Worm (Caenorhabditis elegans) whole organism, L1 larva: ENCODE data around the gene ent-3.

ENCODE experiments used
- C04F5.9 ChIP-seq: sonication (generic microtip); optimal IDR thresholded peaks from 2 replicates; lab custom pipeline; 2016; ENCODE audit warnings: missing genetic modification characterization, missing compliant biosample characterization
- F16B12.6 ChIP-seq: fragments of 150-350 bp; optimal IDR thresholded peaks from 2 replicates; lab custom pipeline; 2014; ENCODE audit warnings: missing biosample characterization, missing genetic modification characterization
- Y116A8C.19 ChIP-seq: sonication (generic microtip); optimal IDR thresholded peaks from 2 replicates; lab custom pipeline; 2016; ENCODE audit warnings: missing compliant biosample characterization, missing genetic modification characterization, borderline replicate concordance
- aly-2 ChIP-seq: fragments of 150-350 bp; optimal IDR thresholded peaks from 2 replicates; lab custom pipeline; 2014; ENCODE audit warnings: missing biosample characterization, missing genetic modification characterization
- blmp-1 ChIP-seq: fragments of 150-350 bp; optimal IDR thresholded peaks from 2 replicates; lab custom pipeline; 2014; ENCODE audit warnings: missing biosample characterization, missing genetic modification characterization
- ceh-88 ChIP-seq: fragments of 200-800 bp; sonication (Bioruptor generic); IDR thresholded peaks from 2 replicates; pipeline ENCODE4 v1.3.6; 2022; ENCODE audit warnings: missing genetic modification characterization, missing compliant biosample characterization
- ceh-90 ChIP-seq: sonication (generic microtip); optimal IDR thresholded peaks from 2 replicates; lab custom pipeline; 2016; ENCODE audit warnings: missing genetic modification characterization, missing compliant biosample characterization
- efl-1 ChIP-seq, 4 experiments: fragments of 150-350 bp; optimal IDR thresholded peaks in 3 of 4; peaks in 1 of 4; 1 replicate in 1 of 4; 2 replicates in 3 of 4; lab custom pipeline; 2014; ENCODE audit warnings: missing biosample characterization in 2 of 4, missing genetic modification characterization in 2 of 4, missing genetic modification reagents in 2 of 4
- efl-3 ChIP-seq: fragments of 200-800 bp; sonication (Bioruptor generic); optimal IDR thresholded peaks from 2 replicates; lab custom pipeline; 2018; ENCODE audit warnings: mild to moderate bottlenecking, missing genetic modification characterization, missing compliant biosample characterization
- egl-13 ChIP-seq: sonication (generic microtip); optimal IDR thresholded peaks from 2 replicates; lab custom pipeline; 2016; ENCODE audit warnings: missing genotype, missing genetic modification reagents, missing genetic modification characterization, missing compliant biosample characterization
- egl-27 ChIP-seq, 2 experiments: fragments of 150-350 bp in 1 of 2; sonication (generic microtip); optimal IDR thresholded peaks; 3 replicates each; lab custom pipeline; 2017 to 2018; ENCODE audit warnings: missing biosample characterization in 2 of 2, missing genetic modification characterization in 2 of 2, missing genetic modification reagents in 2 of 2
- elt-2 ChIP-seq: sonication (generic microtip); optimal IDR thresholded peaks from 2 replicates; lab custom pipeline; 2016; ENCODE audit warnings: missing genetic modification characterization, mild to moderate bottlenecking, inconsistent platforms, missing compliant biosample characterization, missing genetic modification reagents
- elt-3 ChIP-seq, 6 experiments: fragments of 150-350 bp in 1 of 6; sonication (generic microtip); optimal IDR thresholded peaks; 2 replicates each; lab custom pipeline; 2017 to 2018; ENCODE audit warnings: missing biosample characterization in 6 of 6, missing genetic modification characterization in 6 of 6, inconsistent platforms in 1 of 6
- fkh-10 ChIP-seq: sonication (generic microtip); optimal IDR thresholded peaks from 2 replicates; lab custom pipeline; 2017; ENCODE audit warnings: missing biosample characterization, missing genetic modification reagents, missing genetic modification characterization
- fos-1 ChIP-seq: fragments of 150-350 bp; optimal IDR thresholded peaks from 2 replicates; lab custom pipeline; 2014; ENCODE audit warnings: missing biosample characterization, missing genetic modification characterization
- grh-1 ChIP-seq: fragments of 200-800 bp; sonication (Bioruptor generic); IDR thresholded peaks from 2 replicates; pipeline ENCODE4 v1.3.6; 2022; ENCODE audit warnings: missing genetic modification reagents, missing genetic modification characterization, missing compliant biosample characterization
- hlh-17 ChIP-seq: fragments of 200-800 bp; sonication (Bioruptor generic); optimal IDR thresholded peaks from 2 replicates; lab custom pipeline; 2018; ENCODE audit warnings: missing genetic modification characterization, mild to moderate bottlenecking, missing compliant biosample characterization, moderate library complexity, borderline replicate concordance
- hpl-2 ChIP-seq: fragments of 150-350 bp; optimal IDR thresholded peaks from 2 replicates; lab custom pipeline; 2014; ENCODE audit warnings: missing biosample characterization, missing genetic modification reagents, missing genetic modification characterization
- isw-1 ChIP-seq: fragments of 200-800 bp; sonication (Bioruptor generic); IDR thresholded peaks from 2 replicates; pipeline ENCODE4 v1.3.6; 2022; ENCODE audit warnings: missing genetic modification characterization, missing compliant biosample characterization
- lin-13 ChIP-seq: fragments of 150-350 bp; optimal IDR thresholded peaks from 2 replicates; lab custom pipeline; 2014; ENCODE audit warnings: missing biosample characterization, missing genetic modification reagents, missing genetic modification characterization
- lin-14 ChIP-seq: fragments of 200-800 bp; sonication (Bioruptor generic); optimal IDR thresholded peaks from 2 replicates; lab custom pipeline; 2018; ENCODE audit warnings: mild to moderate bottlenecking, missing genetic modification characterization, moderate library complexity, missing compliant biosample characterization
- lin-15B ChIP-seq: fragments of 150-350 bp; sonication (generic microtip); optimal IDR thresholded peaks from 3 replicates; lab custom pipeline; 2014; ENCODE audit warnings: missing biosample characterization, missing genetic modification characterization
- mab-9 ChIP-seq: fragments of 200-800 bp; sonication (Bioruptor generic); IDR thresholded peaks from 2 replicates; pipeline ENCODE4 v1.3.6; 2022; ENCODE audit warnings: missing genetic modification reagents, missing genetic modification characterization, missing compliant biosample characterization
- nhr-19 ChIP-seq: fragments of 200-800 bp; sonication (Bioruptor generic); conservative IDR thresholded peaks from 2 replicates; pipeline ENCODE4 v1.3.6; 2022; ENCODE audit warnings: missing genetic modification characterization, missing compliant biosample characterization
- nhr-237 ChIP-seq: fragments of 150-350 bp; optimal IDR thresholded peaks from 2 replicates; lab custom pipeline; 2014; ENCODE audit warnings: missing biosample characterization, missing genetic modification characterization
- nhr-28 ChIP-seq: fragments of 150-350 bp; optimal IDR thresholded peaks from 2 replicates; lab custom pipeline; 2014; ENCODE audit warnings: missing biosample characterization, missing genetic modification characterization
- nhr-47 ChIP-seq: sonication (generic microtip); optimal IDR thresholded peaks from 2 replicates; lab custom pipeline; 2016; ENCODE audit warnings: mild to moderate bottlenecking, missing genetic modification characterization, moderate library complexity, missing compliant biosample characterization
- nhr-71 ChIP-seq: sonication (generic microtip); optimal IDR thresholded peaks from 2 replicates; lab custom pipeline; 2016; ENCODE audit warnings: mild to moderate bottlenecking, missing genetic modification characterization, moderate library complexity, missing compliant biosample characterization
- nhr-84 ChIP-seq: sonication (generic microtip); optimal IDR thresholded peaks from 2 replicates; lab custom pipeline; 2017; ENCODE audit warnings: missing biosample characterization, missing genetic modification characterization
- nhr-90 ChIP-seq: sonication (generic microtip); optimal IDR thresholded peaks from 2 replicates; lab custom pipeline; 2016; ENCODE audit warnings: mild to moderate bottlenecking, missing genetic modification characterization, missing compliant biosample characterization; ENCODE audit not compliant: poor library complexity
- pag-3 ChIP-seq: sonication (generic microtip); optimal IDR thresholded peaks from 2 replicates; lab custom pipeline; 2017; ENCODE audit warnings: missing genetic modification characterization, mild to moderate bottlenecking, missing compliant biosample characterization, antibody characterized with exemption, borderline replicate concordance; ENCODE audit not compliant: insufficient read depth
- rnt-1 ChIP-seq: sonication (generic microtip); optimal IDR thresholded peaks from 2 replicates; lab custom pipeline; 2016; ENCODE audit warnings: mild to moderate bottlenecking, missing genetic modification characterization, moderate library complexity, missing compliant biosample characterization
- skn-1 ChIP-seq: fragments of 150-350 bp; optimal IDR thresholded peaks from 2 replicates; lab custom pipeline; 2014; ENCODE audit warnings: missing biosample characterization, missing genetic modification characterization
- snu-23 ChIP-seq: sonication (generic microtip); optimal IDR thresholded peaks from 2 replicates; lab custom pipeline; 2016; ENCODE audit warnings: missing genetic modification characterization, missing compliant biosample characterization
- sox-4 ChIP-seq: sonication (generic microtip); optimal IDR thresholded peaks from 2 replicates; lab custom pipeline; 2016; ENCODE audit warnings: missing genetic modification characterization, missing compliant biosample characterization
- sup-37 ChIP-seq: fragments of 200-800 bp; sonication (Bioruptor generic); optimal IDR thresholded peaks from 2 replicates; lab custom pipeline; 2018; ENCODE audit warnings: mild to moderate bottlenecking, missing genetic modification characterization, missing compliant biosample characterization
- tbx-2 ChIP-seq: sonication (generic microtip); optimal IDR thresholded peaks from 2 replicates; lab custom pipeline; 2016; ENCODE audit warnings: missing genetic modification characterization, missing compliant biosample characterization
- unc-30 ChIP-seq: sonication (generic microtip); optimal IDR thresholded peaks from 2 replicates; lab custom pipeline; 2017; ENCODE audit warnings: missing biosample characterization, missing genetic modification characterization
- unc-98 ChIP-seq: fragments of 200-800 bp; sonication (Bioruptor generic); IDR thresholded peaks from 2 replicates; pipeline ENCODE4 v1.3.6; 2022; ENCODE audit warnings: missing genetic modification characterization, missing compliant biosample characterization
- vab-15 ChIP-seq: sonication (generic microtip); optimal IDR thresholded peaks from 2 replicates; lab custom pipeline; 2017; ENCODE audit warnings: missing genotype, mild to moderate bottlenecking, missing genetic modification characterization, missing compliant biosample characterization
- xbp-1 ChIP-seq: sonication (generic microtip); optimal IDR thresholded peaks from 2 replicates; lab custom pipeline; 2016; ENCODE audit warnings: missing genetic modification characterization, missing compliant biosample characterization
- zip-4 ChIP-seq: fragments of 200-800 bp; sonication (Bioruptor generic); optimal IDR thresholded peaks from 2 replicates; lab custom pipeline; 2018; ENCODE audit warnings: mild to moderate bottlenecking, missing genetic modification characterization, moderate library complexity, missing compliant biosample characterization
- ztf-11 ChIP-seq, 2 experiments: sonication (generic microtip); optimal IDR thresholded peaks; 2 replicates each; lab custom pipeline; 2016 to 2017; ENCODE audit warnings: missing genetic modification characterization in 2 of 2, missing biosample characterization in 1 of 2, missing compliant biosample characterization in 1 of 2
- ztf-4 ChIP-seq: fragments of 150-350 bp; optimal IDR thresholded peaks from 2 replicates; lab custom pipeline; 2014; ENCODE audit warnings: missing biosample characterization, missing genetic modification characterization

ent-3 gene

DNA sequence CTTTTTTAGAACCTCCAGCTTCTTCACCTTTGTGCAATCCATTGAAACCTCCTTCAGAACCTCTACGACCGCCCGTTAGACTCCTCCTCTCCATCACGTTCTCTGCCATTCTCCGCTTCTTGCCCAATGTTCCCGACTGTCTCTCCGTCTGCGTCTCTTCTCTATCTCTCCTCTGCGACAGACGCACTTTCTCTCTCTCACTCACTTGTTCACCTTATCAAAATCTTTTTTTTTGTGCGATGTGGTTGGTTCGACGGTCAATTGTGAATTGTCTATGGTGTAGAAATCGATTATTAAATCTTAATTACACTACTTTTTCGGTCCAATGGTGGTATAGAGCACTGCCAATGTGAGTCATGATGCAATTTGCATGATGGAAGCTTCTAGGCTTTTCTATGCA, 42.4 kb downstream of the ent-3 start, which contains the start of gene atfs-1 (continued):
- TF ChIP-seq C04F5.9: no peak
- TF ChIP-seq lin-15B: peak; percentile 21
- TF ChIP-seq elt-3 (tag; optimal IDR thresholded peaks at IDR 0.05; lab: Kevin White, UChicago): peak in 1 of 6 experiments; percentile 36
- TF ChIP-seq nhr-237: no peak
- TF ChIP-seq nhr-90 (tag; lab: Kevin White, UChicago): peak; percentile 73
- peak; percentile 47 for TF ChIP-seq aly-2 (tag; lab: Kevin White, UChicago)
- peak in 1 of 2 experiments; percentile 6 for TF ChIP-seq egl-27 (tag; optimal IDR thresholded peaks at IDR 0.05; lab: Kevin White, UChicago)
- TF ChIP-seq egl-13 (tag; lab: Kevin White, UChicago): no peak
- TF ChIP-seq xbp-1 (tag; lab: Kevin White, UChicago): peak; percentile 52
- TF ChIP-seq blmp-1 (tag; lab: Kevin White, UChicago): peak; percentile 99
- TF ChIP-seq tbx-2 (tag; lab: Kevin White, UChicago): peak; percentile 67
- peak; percentile 21 for TF ChIP-seq fos-1
- TF ChIP-seq rnt-1 (tag; lab: Kevin White, UChicago): peak; percentile 83
- no peak for TF ChIP-seq vab-15 (tag; lab: Kevin White, UChicago)

DNA sequence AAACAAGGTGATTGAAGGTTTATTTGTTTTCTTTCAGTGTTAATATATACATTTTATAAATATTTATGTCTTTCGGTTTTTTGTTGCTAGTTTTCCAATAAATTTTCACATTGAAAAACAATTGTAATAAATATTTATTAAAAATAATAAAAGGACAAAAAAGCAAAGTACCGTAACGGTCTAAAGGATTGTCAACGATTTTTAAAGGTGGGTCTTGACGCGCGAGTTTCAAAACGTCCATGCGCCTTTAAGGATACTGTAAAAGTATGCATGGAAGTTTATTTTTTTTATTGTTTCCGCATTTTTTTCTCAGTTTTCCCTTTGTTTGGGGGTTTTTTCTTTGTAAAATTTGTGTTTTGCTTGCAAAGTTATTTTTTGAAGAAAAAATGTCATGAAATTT, 43.0 kb downstream of the ent-3 start:
- TF ChIP-seq efl-1 (optimal IDR thresholded peaks at IDR 0.05; lab: Kevin White, UChicago) (no peak), efl-1 (GFP tag; optimal IDR thresholded peaks at IDR 0.05 in 1 of 2; lab: Kevin White, UChicago) (peak in 1 of 2 experiments; percentile 20), skn-1 (tag; lab: Kevin White, UChicago) (no peak), snu-23 (GFP tag; lab: Kevin White, UChicago) (no peak)

DNA sequence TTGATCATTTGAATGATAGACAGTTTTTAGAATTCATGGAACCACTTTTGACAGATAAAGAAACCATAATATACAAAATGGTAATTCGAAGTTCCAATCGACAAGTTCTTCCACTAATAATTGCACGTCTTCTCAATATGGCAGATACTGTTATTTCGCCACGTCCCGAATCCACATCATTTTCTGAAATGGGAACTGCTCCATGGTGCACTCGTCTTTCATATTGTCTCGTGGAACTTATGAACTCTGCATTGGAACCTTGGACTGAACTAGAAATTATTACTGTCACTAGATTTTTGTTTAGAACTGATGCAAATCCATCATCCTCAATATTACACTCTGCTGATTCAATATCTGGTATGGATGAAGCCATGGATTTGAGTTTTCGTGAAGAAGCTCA, 48.7 kb downstream of the ent-3 start:
- no peak for TF ChIP-seq nhr-28 (tag; lab: Kevin White, UChicago)
- no peak for TF ChIP-seq skn-1 (tag; lab: Kevin White, UChicago)
- TF ChIP-seq grh-1 (GFP tag; lab: Robert Waterston, UW): no peak
- TF ChIP-seq mab-9: no peak
- TF ChIP-seq xbp-1 (tag; lab: Kevin White, UChicago): no peak
- TF ChIP-seq efl-3 (GFP tag; lab: Kevin White, UChicago): no peak
- no peak for TF ChIP-seq zip-4
- TF ChIP-seq unc-30: no peak
- TF ChIP-seq nhr-90 (tag; lab: Kevin White, UChicago): no peak
- no peak for TF ChIP-seq sup-37
- TF ChIP-seq lin-14 (GFP tag; lab: Kevin White, UChicago): no peak
- TF ChIP-seq C04F5.9: no peak
- no peak for TF ChIP-seq nhr-19 (GFP tag; lab: Robert Waterston, UW)
- no peak for TF ChIP-seq fkh-10 (GFP tag; lab: Kevin White, UChicago)
- TF ChIP-seq sox-4 (tag; lab: Kevin White, UChicago): no peak

DNA sequence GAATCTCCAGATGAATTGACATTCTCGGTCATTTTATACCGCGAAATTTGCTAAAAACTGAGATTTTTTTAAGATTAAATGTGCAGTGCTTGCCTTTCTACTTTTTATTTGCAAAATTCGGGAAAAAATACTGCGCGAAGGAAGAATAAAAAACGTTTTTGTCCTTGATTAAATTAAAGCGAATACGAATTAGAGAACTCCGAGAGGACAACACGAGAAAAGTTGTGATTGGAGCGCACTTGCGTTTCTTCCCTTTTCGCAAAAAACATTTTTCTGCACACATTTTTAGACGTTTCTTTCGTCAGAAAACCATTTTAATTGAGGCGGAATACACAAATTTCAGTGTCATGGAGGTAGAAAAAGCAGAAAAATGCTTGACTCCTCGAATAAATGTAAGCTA, 50.4 kb downstream of the ent-3 start, which contains the start of the genes trm-1 and ints-2:
Gene trm-1, minus strand, starts transcription at position 175 of the 400 bp plus-strand sequence.
Gene ints-2, plus strand, starts transcription at position 249 of the 400 bp plus-strand sequence.
- TF ChIP-seq unc-98 (no peak), skn-1 (tag; lab: Kevin White, UChicago) (no peak), efl-3 (GFP tag; lab: Kevin White, UChicago) (no peak), ceh-90 (tag; lab: Kevin White, UChicago) (peak; percentile 39), ztf-4 (tag; lab: Kevin White, UChicago) (no peak), isw-1 (peak; percentile 30), elt-2 (tag; lab: Kevin White, UChicago) (no peak), pag-3 (no peak), nhr-19 (GFP tag; lab: Robert Waterston, UW) (peak; percentile 52), nhr-71 (tag; lab: Kevin White, UChicago) (peak; percentile 84), nhr-47 (tag; lab: Kevin White, UChicago) (peak; percentile 81), lin-13 (GFP tag; lab: Kevin White, UChicago) (peak; percentile 41), nhr-237 (no peak), zip-4 (peak; percentile 44), ztf-11 (tag; optimal IDR thresholded peaks at IDR 0.05; lab: Kevin White, UChicago) (peak in 1 of 2 experiments; percentile 55), hpl-2 (GFP tag; lab: Kevin White, UChicago) (no peak), fkh-10 (GFP tag; lab: Kevin White, UChicago) (no peak), lin-14 (GFP tag; lab: Kevin White, UChicago) (peak; percentile 83), nhr-84 (no peak), hlh-17 (GFP tag; lab: Kevin White, UChicago) (no peak), rnt-1 (tag; lab: Kevin White, UChicago) (peak; percentile 89), nhr-28 (tag; lab: Kevin White, UChicago) (no peak), F16B12.6 (tag; lab: Kevin White, UChicago) (peak; percentile 10), ceh-88 (GFP tag; lab: Robert Waterston, UW) (no peak), Y116A8C.19 (tag; lab: Kevin White, UChicago) (no peak), vab-15 (tag; lab: Kevin White, UChicago) (peak; percentile 50)
